Worm (Caenorhabditis elegans): Measurements from ENCODE around the gene sri-54.
"Not testable (repeated sequence)": the region's sequence is repeated elsewhere in the genome, so short reads cannot be mapped to it uniquely, and the experiment has no call there.

The sri-54 gene

DNA sequence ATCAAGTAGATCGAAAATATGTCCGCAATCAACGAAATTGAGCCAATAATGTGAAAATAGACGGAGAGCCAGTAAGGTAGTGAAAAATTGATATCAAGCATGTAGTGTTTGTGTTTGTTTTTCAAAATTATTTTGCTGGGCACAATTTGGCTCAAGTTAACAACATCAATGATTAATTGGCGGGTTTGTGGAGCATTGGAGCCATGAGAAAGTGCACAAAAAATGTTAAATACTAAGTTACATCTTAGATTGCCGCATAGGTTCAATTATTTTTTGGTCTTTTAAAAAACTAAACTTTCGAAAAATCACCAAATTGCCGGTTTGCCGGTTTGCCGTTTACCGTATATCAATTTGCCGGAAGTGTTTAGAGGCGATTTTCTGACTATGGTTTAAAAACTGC, at the start of gene sri-54:
TSS of gene sri-54 (minus strand) at position 101 of the 400 bp plus-strand sequence.
- TF ChIP-seq vab-15 (tag; optimal IDR thresholded peaks at IDR 0.05) (no peak), ets-5 (GFP tag; IDR thresholded peaks at IDR 0.05) (no peak), ces-1 (GFP tag; optimal IDR thresholded peaks at IDR 0.05) (no peak), egl-27 (tag; optimal IDR thresholded peaks at IDR 0.05) (no peak), F16B12.6 (tag; optimal IDR thresholded peaks at IDR 0.05) (no peak), ztf-11 (tag; optimal IDR thresholded peaks at IDR 0.05) (no peak), irx-1 (tag; optimal IDR thresholded peaks at IDR 0.05) (no peak), nhr-237 (tag; optimal IDR thresholded peaks at IDR 0.05) (no peak)

DNA sequence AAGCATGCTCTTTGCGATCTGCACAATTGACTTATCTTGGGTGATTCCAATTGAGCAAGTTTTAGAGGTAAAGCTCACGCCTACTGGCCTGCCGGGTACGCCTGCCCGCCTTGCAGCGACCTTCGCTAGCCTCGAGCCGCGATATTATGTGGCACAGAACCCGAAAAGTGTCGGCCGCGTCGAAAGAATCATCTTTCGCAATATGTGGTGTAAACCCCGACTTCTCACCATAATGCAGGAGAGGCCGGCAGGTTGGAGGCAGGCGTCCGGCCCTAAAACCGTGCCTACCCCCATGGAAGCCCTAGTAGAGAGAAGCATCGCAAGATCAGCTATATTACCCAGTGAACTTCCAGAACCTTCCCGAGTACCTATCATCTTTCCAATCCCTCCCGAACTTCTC, 48.1 kb upstream of the sri-54 start:
- TF ChIP-seq hlh-4 (tag; optimal IDR thresholded peaks at IDR 0.05): no peak
- TF ChIP-seq elt-3 (tag; optimal IDR thresholded peaks at IDR 0.05): no peak
- no peak for TF ChIP-seq lin-15B (tag; optimal IDR thresholded peaks at IDR 0.05)
- no peak for TF ChIP-seq ets-5 (GFP tag; IDR thresholded peaks at IDR 0.05)
- TF ChIP-seq F16B12.6 (tag; optimal IDR thresholded peaks at IDR 0.05): no peak
- no peak for TF ChIP-seq egl-13 (tag; optimal IDR thresholded peaks at IDR 0.05)
- no peak for TF ChIP-seq dsc-1 (tag; optimal IDR thresholded peaks at IDR 0.05)

DNA sequence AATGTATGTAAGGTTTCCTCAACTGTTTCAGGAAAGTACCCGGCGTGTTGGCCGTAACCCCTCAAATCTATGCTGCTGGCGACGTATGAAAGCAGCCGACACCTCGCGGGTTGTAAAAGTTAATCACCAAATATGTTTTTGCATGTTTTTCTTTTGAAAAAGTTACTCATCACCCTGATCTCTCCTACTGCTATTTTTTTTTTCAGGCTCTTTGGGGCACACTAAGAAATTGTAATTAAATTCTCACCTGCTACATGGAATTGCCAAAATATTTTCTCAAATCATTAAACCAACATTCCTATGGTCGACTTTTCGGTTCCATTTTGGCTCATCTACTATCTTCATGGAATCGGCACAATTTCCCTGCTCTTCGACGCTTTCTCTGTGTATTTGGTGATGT, 47.2 kb upstream of the sri-54 start, which contains the start of gene sri-78:
TSS of gene sri-78 (plus strand) at position 301 of the 400 bp plus-strand sequence.
- TF ChIP-seq C04F5.9, nhr-28, tlp-1 (tag; optimal IDR thresholded peaks at IDR 0.05): not testable (repeated sequence)

DNA sequence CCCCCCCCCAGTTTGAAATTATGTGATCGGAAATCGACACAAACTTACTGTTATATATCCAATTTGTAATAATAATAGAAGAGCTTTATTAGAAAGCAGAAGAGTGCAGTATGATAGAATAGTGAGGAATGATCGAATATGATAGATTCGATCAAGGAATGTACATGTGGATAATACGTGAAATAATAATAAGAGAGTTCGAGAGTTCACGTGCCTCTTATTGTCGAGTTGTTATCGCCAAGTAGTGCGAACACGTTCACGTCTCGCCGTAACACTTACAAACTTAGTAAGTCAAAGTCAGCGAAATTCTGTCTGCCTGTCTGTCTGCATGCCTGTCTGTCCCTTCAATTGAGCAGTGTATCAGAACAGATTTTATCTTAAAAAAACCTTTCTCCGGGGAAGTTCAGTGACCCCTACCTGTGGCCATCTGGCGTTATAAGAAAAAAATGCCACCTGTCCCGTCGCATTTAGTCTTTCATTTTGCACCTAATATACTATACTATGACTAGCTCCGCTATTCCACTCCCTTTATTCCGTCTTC, 45.7 kb upstream of the sri-54 start, which contains the start of the genes Y27F2A.6 and Y27F2A.8:
TSS of gene Y27F2A.6 (minus strand) at position 101 of the 541 bp plus-strand sequence.
TSS of gene Y27F2A.8 (plus strand) at position 491 of the 541 bp plus-strand sequence.
- not testable (repeated sequence) for TF ChIP-seq zag-1 (tag; optimal IDR thresholded peaks at IDR 0.05); tlp-1 (tag; optimal IDR thresholded peaks at IDR 0.05); ceh-63 (GFP tag; optimal IDR thresholded peaks at IDR 0.05)

DNA sequence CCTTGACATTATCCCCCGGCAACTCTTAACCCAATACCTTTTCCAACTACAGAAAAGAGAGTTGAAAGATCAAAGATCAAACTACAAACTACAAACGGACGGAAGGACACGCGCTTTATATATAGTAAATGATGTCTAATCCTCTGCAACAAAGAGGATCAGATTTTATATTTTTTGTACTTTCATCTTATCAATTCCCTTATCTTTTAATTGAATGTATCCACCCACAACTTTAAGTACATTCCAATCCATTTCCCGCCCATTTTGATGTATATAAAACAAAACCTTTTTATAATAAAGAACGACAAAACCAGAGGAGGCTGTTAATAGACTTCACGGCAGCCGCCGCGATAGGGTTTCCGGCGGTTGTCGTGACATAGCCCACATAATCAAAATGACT, 40.0 kb upstream of the sri-54 start, which contains the start of gene sri-40:
TSS of gene sri-40 (plus strand) at position 301 of the 400 bp plus-strand sequence.
- TF ChIP-seq grh-1 (GFP tag; IDR thresholded peaks at IDR 0.05); mab-9 (GFP tag; IDR thresholded peaks at IDR 0.05); hpl-2 (GFP tag; optimal IDR thresholded peaks at IDR 0.05): not testable (repeated sequence)

DNA sequence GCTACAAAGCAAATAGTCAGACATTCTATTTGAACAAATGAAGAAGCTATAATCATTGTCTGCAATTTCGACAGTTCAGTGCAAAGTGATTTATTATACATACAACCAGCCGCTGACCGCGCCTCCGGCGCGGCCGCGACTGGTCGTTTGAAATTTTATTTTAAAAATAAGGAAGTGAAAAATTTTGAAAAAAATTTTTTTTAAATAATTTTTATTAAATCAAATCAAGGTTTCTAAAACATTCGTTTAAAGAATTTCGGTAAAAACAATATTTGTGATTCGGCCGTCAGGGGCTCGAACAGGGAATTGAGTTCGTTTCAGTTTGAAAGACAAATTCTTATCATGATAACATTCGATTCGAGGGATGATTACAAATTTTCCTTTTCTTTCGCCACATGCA, 34.5 kb upstream of the sri-54 start, which contains the start of gene Y27F2A.10:
TSS of gene Y27F2A.10 (minus strand) at position 101 of the 400 bp plus-strand sequence.
- TF ChIP-seq unc-30 (tag; optimal IDR thresholded peaks at IDR 0.05) (no peak), blmp-1 (tag; optimal IDR thresholded peaks at IDR 0.05) (no peak), fkh-8 (tag; optimal IDR thresholded peaks at IDR 0.05) (no peak), xbp-1 (tag; optimal IDR thresholded peaks at IDR 0.05) (no peak), swsn-7 (tag; optimal IDR thresholded peaks at IDR 0.05) (no peak), alr-1 (tag; optimal IDR thresholded peaks at IDR 0.05; ENCODE audit: borderline replicate concordance) (no peak), ceh-82 (tag; optimal IDR thresholded peaks at IDR 0.05) (no peak), lin-39 (tag; optimal IDR thresholded peaks at IDR 0.05) (no peak)

DNA sequence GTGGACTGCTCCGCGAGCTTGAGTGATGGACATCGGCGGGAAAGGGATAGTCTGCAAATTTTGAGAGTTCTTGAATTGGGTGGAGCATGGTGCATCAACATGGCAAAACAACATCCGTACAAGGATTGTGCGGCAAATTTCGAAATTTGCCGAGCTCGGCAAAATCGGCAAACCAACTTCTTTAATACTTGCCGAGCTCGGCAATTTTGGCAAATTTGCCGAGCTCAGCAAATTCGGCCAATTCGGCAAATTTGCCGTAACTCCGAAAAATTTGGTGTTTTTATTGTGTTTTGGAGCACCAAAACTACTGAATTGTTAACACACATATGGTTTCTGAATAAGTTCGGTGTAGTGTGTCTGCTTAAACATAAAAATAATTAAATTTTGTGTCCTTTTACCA, 32.4 kb upstream of the sri-54 start, which contains the start of gene fbxc-55:
TSS of gene fbxc-55 (minus strand) at position 101 of the 400 bp plus-strand sequence.
- no peak for TF ChIP-seq lin-15B (tag; optimal IDR thresholded peaks at IDR 0.05)
- no peak for TF ChIP-seq fkh-4 (tag; optimal IDR thresholded peaks at IDR 0.05; ENCODE audit: borderline replicate concordance)
- TF ChIP-seq lin-14 (GFP tag; optimal IDR thresholded peaks at IDR 0.05): no peak

Measured in whole organism, L1 larva.